Fruit fly (Drosophila melanogaster) S2 (cell line): ENCODE data around the gene Acn.

Experiments
- CG8478 ChIP-seq: fragments of >200 bp; optimal IDR thresholded peaks from 2 replicates; lab custom pipeline; 2018
- CTCF ChIP-seq, 2 experiments: fragments of >200 bp; optimal IDR thresholded peaks; 2 replicates each; lab custom pipeline; 2018

The Acn gene

dm6 chr2L:19017060-19017459 lies 28.1 kb upstream of the Acn start:
- no peak for TF ChIP-seq CTCF (optimal IDR thresholded peaks at IDR 0.05; lab: Kevin White, UChicago)
- no peak for TF ChIP-seq CG8478 (lab: Kevin White, UChicago)

DNA sequence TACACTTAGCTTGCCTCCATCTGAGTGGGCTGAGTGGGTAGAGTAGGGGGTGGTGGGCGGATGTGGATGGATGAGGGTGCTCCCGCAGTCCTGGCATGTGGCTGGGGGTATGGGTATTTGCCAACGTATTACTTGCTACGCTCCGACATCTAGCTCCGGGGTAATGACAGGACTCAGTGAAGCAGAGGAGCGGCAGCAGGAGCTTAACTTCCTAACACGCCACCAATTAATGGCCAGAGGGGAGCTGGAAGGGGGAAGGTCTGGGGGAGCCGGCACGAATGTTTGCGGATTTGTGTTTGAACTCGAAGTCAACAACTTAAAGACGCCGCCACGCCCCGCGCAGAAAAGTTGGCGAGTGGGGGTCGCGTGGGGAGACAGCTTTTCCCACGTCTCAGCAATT lies 26.9 kb upstream of the Acn start:
- TF ChIP-seq CTCF (optimal IDR thresholded peaks at IDR 0.05; lab: Kevin White, UChicago) = no peak
- TF ChIP-seq CG8478 (lab: Kevin White, UChicago) = no peak

DNA sequence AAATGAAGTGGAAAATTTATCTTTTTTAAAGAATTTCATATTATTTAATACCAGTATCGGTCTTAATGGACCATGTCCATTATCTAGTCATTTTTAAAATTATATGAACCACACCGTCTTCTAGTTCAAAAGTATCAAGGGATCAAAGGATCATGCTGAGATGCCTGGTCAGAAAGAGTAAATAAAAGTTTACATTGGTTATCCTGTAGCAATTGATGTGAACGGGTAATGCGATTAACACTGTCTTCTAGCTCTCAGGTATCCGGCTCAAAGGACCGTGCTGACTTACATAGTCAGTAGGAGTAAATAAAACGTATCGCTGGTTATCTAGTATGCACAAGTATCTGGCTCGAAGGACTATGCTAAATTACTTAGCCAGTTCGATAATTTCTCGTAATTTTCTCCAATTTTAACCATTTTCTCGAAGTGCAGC lies 26.0 kb upstream of the Acn start:
- no peak for TF ChIP-seq CTCF (optimal IDR thresholded peaks at IDR 0.05; lab: Kevin White, UChicago)
- TF ChIP-seq CG8478 (lab: Kevin White, UChicago) = no peak

- no peak for TF ChIP-seq CG8478 (lab: Kevin White, UChicago)
- no peak for TF ChIP-seq CTCF (optimal IDR thresholded peaks at IDR 0.05; lab: Kevin White, UChicago)
Measured at dm6 chr2L:19019640-19020039, 25.5 kb upstream of the Acn start.

dm6 chr2L:19021278-19022220 lies 23.6 kb upstream of the Acn start:
- TF ChIP-seq CTCF (optimal IDR thresholded peaks at IDR 0.05; lab: Kevin White, UChicago) = no peak
- TF ChIP-seq CG8478 (lab: Kevin White, UChicago) = no peak

dm6 chr2L:19022221-19022516 lies 23.0 kb upstream of the Acn start, which contains the start of gene CG15172:
TSS of gene CG15172 (plus strand) at chr2L:19022417.
- TF ChIP-seq CG8478 (lab: Kevin White, UChicago) (no peak), CTCF (optimal IDR thresholded peaks at IDR 0.05; lab: Kevin White, UChicago) (no peak)

- TF ChIP-seq CTCF (optimal IDR thresholded peaks at IDR 0.05; lab: Kevin White, UChicago) = no peak
- TF ChIP-seq CG8478 (lab: Kevin White, UChicago) = no peak
Measured at dm6 chr2L:19023972-19024743, 21.0 kb upstream of the Acn start.

- TF ChIP-seq CTCF (optimal IDR thresholded peaks at IDR 0.05; lab: Kevin White, UChicago) (no peak), CG8478 (lab: Kevin White, UChicago) (no peak)
Measured at dm6 chr2L:19024744-19025059, 20.5 kb upstream of the Acn start.

DNA sequence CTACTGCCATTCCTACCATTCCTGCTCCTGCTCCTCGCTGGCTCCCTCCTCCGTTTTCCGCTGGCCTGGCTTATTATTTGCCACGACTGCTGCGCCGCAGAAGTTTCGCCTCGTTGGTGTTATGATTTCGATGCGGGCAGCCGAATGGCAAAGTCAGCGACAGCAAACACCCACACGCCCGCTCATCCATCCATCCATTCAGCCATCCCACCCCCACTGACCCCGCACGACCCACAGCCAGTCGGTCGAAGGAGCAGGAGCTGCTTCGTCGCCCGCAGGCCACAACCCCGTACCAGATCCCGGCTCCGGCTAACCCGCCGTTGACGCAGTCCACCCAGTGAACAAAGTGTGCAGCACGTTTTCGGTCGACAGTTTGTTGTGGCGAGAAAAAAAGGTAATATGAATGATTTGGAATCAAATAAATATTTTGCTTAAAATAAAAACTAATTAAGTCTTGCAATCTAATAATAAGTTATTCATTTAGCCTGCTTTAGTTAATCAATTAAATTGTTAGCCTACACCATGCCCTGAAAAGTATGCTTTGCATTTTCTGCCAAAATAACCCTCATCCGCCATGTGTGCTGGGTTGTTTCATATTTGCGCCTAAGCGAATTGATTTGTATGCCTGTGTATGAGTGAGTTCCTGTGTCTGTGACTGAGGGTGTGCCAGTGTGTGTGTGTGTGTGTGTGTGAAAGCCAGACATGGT lies 18.5 kb upstream of the Acn start:
- TF ChIP-seq CTCF (optimal IDR thresholded peaks at IDR 0.05; lab: Kevin White, UChicago) = no peak
- TF ChIP-seq CG8478 (lab: Kevin White, UChicago) = no peak

dm6 chr2L:19027246-19027886 lies 17.8 kb upstream of the Acn start, which contains the start of gene Sidpn:
TSS of gene Sidpn (plus strand) at chr2L:19027710.
- TF ChIP-seq CTCF (optimal IDR thresholded peaks at IDR 0.05; lab: Kevin White, UChicago) (no peak), CG8478 (lab: Kevin White, UChicago) (no peak)

DNA sequence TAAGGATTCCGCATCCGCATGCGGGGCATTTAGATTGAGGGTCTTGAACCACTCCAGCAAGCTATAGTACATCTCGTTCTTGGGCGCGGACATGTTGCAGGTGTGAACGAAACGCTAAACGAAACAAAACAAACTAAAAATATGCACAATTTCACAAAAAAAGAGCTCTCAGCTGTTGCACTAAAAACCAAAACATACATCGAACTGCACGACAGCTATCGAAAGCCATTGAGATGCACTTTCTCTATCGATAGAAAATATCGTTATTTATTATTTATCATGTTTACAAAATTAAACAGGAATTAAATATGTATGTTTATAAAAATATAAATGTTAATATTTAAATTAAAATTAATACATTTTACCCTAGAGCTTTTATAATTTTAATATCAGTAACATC lies 11.9 kb upstream of the Acn start, which contains the start of gene hook:
TSS of gene hook (minus strand) at position 211 of the 400 bp plus-strand sequence.
- no peak for TF ChIP-seq CTCF (optimal IDR thresholded peaks at IDR 0.05; lab: Kevin White, UChicago)
- no peak for TF ChIP-seq CG8478 (lab: Kevin White, UChicago)

DNA sequence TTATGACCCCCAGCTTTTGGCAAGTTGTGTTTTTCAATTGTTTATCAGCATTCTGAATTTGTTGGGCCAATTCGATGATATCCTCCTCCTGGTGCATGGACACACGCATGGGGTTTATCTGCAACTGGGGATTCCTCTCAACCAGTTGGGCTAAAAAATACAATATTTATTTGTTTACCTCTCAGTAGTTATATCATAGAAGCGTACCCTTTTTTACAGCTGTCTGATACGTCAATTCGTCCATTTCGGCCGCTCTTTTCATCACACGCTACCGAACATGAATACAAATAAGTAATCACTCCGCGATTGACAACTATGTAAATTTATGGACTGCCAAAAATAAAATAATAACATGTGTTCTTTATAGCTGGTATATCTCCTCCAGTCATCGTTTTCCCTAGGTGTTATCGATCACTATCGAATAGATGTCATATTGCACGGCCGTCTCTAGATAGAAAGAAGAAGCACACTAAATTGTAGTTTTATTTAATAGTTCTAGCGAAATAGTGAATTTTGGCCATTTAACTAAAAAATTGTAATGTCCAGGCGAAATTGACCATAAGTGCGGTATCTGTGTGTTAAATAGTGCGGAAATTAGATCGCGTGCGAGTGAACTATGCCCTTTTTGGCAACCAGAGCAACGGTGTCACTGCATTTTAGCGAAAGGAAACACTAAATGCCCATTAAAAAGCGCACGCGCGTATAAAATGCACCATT lies 10.8 kb upstream of the Acn start, which contains the start of the genes mib2 and CG31800:
TSS of gene mib2 (plus strand) at position 232 of the 717 bp plus-strand sequence.
TSS of gene CG31800 (minus strand) at position 364 of the 717 bp plus-strand sequence.
- TF ChIP-seq CG8478 (lab: Kevin White, UChicago) = no peak
- no peak for TF ChIP-seq CTCF (optimal IDR thresholded peaks at IDR 0.05; lab: Kevin White, UChicago)

dm6 chr2L:19035013-19035412 lies 10.1 kb upstream of the Acn start:
- no peak for TF ChIP-seq CG8478 (lab: Kevin White, UChicago)
- no peak for TF ChIP-seq CTCF (optimal IDR thresholded peaks at IDR 0.05; lab: Kevin White, UChicago)
